Worm (Caenorhabditis elegans): ENCODE measurements around the gene C06H5.6.
"Not testable (repeated sequence)": the region's sequence is repeated elsewhere in the genome, so short reads cannot be mapped to it uniquely, and the experiment has no call there.

C06H5.6 gene

ce11 chrV:17893959-17894358 lies 5.2 kb upstream of the C06H5.6 start, which contains the start of gene C06H5.11:
Gene C06H5.11 (minus strand): TSS chrV:17894059.
- not testable (repeated sequence) for TF ChIP-seq ces-1 (GFP tag; optimal IDR thresholded peaks at IDR 0.05); blmp-1 (tag; optimal IDR thresholded peaks at IDR 0.05); tbx-8 (GFP tag; optimal IDR thresholded peaks at IDR 0.05)

DNA sequence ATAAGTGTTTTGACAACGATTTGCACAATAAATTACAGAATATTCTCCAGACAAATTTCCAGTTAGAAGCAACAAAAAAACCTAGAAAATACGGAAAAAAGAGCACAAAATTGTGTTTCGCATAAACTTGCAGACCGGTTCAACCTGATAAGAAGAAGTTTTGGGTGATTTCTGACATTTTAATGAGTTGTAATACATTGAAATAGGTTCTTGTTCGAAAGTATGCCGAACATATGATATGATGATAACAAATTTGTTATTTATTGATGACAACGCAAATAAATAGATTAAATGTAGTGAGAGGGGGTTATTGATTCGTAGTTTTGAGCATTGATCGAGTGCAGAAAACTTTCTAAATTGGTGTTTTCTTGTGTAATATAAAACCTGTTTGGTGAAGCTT lies 2.5 kb upstream of the C06H5.6 start:
- TF ChIP-seq nhr-28 (tag; optimal IDR thresholded peaks at IDR 0.05) = no peak
- TF ChIP-seq bed-3 (GFP tag; optimal IDR thresholded peaks at IDR 0.05) = no peak
- TF ChIP-seq drap-1 (GFP tag; optimal IDR thresholded peaks at IDR 0.05) = no peak
- no peak for TF ChIP-seq lin-13 (tag; optimal IDR thresholded peaks at IDR 0.05)
- TF ChIP-seq nhr-76 (tag; optimal IDR thresholded peaks at IDR 0.05) = no peak
- TF ChIP-seq sptf-1 (tag; optimal IDR thresholded peaks at IDR 0.05) = no peak
- no peak for TF ChIP-seq cnd-1 (tag; optimal IDR thresholded peaks at IDR 0.05)
- TF ChIP-seq mls-2 (tag; optimal IDR thresholded peaks at IDR 0.05) = no peak
- TF ChIP-seq mab-5 (tag; optimal IDR thresholded peaks at IDR 0.05) = no peak
- no peak for TF ChIP-seq flh-1 (GFP tag; optimal IDR thresholded peaks at IDR 0.05)
- no peak for TF ChIP-seq sem-2 (GFP tag; optimal IDR thresholded peaks at IDR 0.05)
- no peak for TF ChIP-seq pha-4 (tag; optimal IDR thresholded peaks at IDR 0.05)

DNA sequence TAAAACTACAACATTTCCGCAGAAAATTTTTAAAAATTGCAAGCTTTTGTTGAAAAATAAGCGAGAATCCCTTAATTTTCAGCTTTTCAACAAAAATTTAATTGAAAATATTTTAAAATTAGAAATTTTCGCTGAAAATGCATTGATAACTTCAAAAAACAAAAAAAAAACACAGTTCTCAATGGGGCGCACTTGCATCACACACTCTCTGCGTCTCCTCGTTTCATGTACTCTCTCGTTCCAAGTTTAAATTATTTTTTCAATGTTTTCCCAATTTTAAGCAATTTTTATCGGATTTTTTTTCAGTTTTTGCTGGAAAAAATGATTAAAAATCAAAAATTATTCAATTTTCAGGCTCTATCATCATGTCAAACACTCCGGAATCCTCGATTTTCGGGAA lies 17.7 kb downstream of the C06H5.6 start, which contains the start of gene phf-14:
Gene phf-14 (plus strand): TSS at position 345 of the 400 bp plus-strand sequence.
- TF ChIP-seq unc-39 (tag; optimal IDR thresholded peaks at IDR 0.05) (no peak), pha-4 (tag; optimal IDR thresholded peaks at IDR 0.05) (peak; percentile 5)

DNA sequence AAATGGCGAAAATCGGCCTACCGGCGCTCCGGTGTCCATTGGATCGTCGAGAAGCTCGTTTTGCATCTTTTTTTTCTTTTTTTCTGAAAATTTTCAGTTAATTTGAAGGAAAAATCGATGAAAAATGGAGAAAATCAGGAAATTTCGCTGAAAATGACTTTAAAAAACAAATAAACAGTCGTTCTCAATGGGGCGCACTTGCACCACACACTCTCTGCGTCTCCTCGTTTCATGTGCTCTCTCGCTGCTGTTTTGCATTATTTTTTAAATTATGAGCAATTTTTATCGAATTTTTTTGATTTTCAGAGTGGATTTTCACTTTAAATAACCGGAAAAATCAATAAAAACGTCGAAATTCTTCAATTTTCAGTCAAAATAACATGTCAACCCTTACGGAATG lies 18.2 kb downstream of the C06H5.6 start, which contains the start of gene csn-1:
Gene csn-1 (minus strand): TSS at position 83 of the 400 bp plus-strand sequence.
- TF ChIP-seq elt-1 (tag; optimal IDR thresholded peaks at IDR 0.05; ENCODE audit: borderline replicate concordance, insufficient read depth) (no peak), snpc-4 (tag; optimal IDR thresholded peaks at IDR 0.05) (no peak), ceh-39 (tag; optimal IDR thresholded peaks at IDR 0.05) (no peak), nhr-12 (tag; optimal IDR thresholded peaks at IDR 0.05) (no peak), nhr-2 (tag; optimal IDR thresholded peaks at IDR 0.05) (no peak), lin-32 (GFP tag; optimal IDR thresholded peaks at IDR 0.05) (no peak), M03D4.4 (tag; optimal IDR thresholded peaks at IDR 0.05) (no peak), lin-13 (tag; optimal IDR thresholded peaks at IDR 0.05) (no peak), ceh-83 (GFP tag; optimal IDR thresholded peaks at IDR 0.05) (no peak), unc-62 (GFP tag; optimal IDR thresholded peaks at IDR 0.05) (no peak), cnd-1 (tag; optimal IDR thresholded peaks at IDR 0.05) (no peak), zip-8 (tag; optimal IDR thresholded peaks at IDR 0.05) (no peak)

DNA sequence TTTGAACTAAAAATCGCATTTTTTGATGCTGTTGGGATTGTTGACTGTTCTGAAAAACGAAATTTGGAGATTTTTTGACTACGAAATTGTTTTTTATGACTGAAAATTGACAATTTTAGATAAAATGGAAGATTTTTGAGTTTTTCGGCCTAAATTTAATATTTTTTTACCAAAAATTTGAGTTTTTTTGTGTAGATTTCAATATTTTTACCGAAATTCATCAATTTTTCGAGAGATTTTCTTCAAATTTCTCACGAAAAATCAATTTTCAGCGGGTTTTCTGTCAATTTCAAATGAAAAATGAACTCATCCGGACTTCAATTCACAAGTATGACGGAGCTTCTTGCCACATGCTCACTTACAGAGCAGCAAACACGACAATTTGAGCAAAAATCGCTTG lies 23.5 kb downstream of the C06H5.6 start, which contains the start of gene Y59A8A.8:
Gene Y59A8A.8 (plus strand): TSS at position 301 of the 400 bp plus-strand sequence.
- not testable (repeated sequence) for TF ChIP-seq mls-2 (tag; optimal IDR thresholded peaks at IDR 0.05); drap-1 (GFP tag; optimal IDR thresholded peaks at IDR 0.05); pha-4 (tag; optimal IDR thresholded peaks at IDR 0.05)

DNA sequence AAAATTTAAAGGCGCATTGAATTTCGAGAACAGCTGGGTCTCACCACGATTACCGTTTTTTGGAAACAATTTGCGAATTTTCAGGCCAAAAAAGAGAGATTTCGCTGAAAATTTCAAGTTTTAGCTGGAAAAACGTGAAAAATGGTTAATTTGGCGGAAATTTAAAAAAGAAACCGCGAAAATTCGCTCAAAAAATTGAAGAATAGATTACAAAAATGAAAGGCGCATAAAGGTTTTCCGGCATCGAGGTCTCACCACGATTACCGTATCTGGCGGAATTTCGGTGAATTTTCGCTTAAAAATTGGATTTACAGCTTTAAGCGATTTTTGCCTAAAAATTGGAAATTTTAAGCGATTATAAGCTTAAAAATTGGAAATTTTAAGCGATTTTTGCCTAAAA lies 29.3 kb downstream of the C06H5.6 start:
- TF ChIP-seq ceh-39 (tag; optimal IDR thresholded peaks at IDR 0.05) = no peak
- no peak for TF ChIP-seq nhr-237 (tag; optimal IDR thresholded peaks at IDR 0.05)
- TF ChIP-seq nhr-76 (tag; optimal IDR thresholded peaks at IDR 0.05) = no peak
- TF ChIP-seq mls-2 (tag; optimal IDR thresholded peaks at IDR 0.05) = no peak
- no peak for TF ChIP-seq zip-8 (tag; optimal IDR thresholded peaks at IDR 0.05)
- TF ChIP-seq hlh-1 (tag; optimal IDR thresholded peaks at IDR 0.05) = no peak
- TF ChIP-seq bed-3 (GFP tag; optimal IDR thresholded peaks at IDR 0.05) = no peak
- no peak for TF ChIP-seq mab-5 (tag; optimal IDR thresholded peaks at IDR 0.05)
- TF ChIP-seq unc-62 (GFP tag; optimal IDR thresholded peaks at IDR 0.05) = no peak
- TF ChIP-seq drap-1 (GFP tag; optimal IDR thresholded peaks at IDR 0.05) = no peak
- no peak for TF ChIP-seq ham-2 (GFP tag; optimal IDR thresholded peaks at IDR 0.05)
- no peak for TF ChIP-seq lin-13 (tag; optimal IDR thresholded peaks at IDR 0.05)
- no peak for TF ChIP-seq pha-4 (tag; optimal IDR thresholded peaks at IDR 0.05)
- TF ChIP-seq sptf-1 (tag; optimal IDR thresholded peaks at IDR 0.05) = no peak
- no peak for TF ChIP-seq unc-120 (tag; optimal IDR thresholded peaks at IDR 0.05; ENCODE audit: poor library complexity, severe bottlenecking)
- no peak for TF ChIP-seq ces-1 (GFP tag; optimal IDR thresholded peaks at IDR 0.05)
- TF ChIP-seq cnd-1 (tag; optimal IDR thresholded peaks at IDR 0.05) = no peak
- TF ChIP-seq elt-1 (tag; optimal IDR thresholded peaks at IDR 0.05; ENCODE audit: borderline replicate concordance, insufficient read depth) = no peak
- no peak for TF ChIP-seq ceh-43 (GFP tag; optimal IDR thresholded peaks at IDR 0.05)
- TF ChIP-seq M03D4.4 (tag; optimal IDR thresholded peaks at IDR 0.05) = no peak

Data from whole organism, mixed stage, embryonic.